Worm (Caenorhabditis elegans) whole organism, L3 larva: ENCODE data around the gene C17C3.9.
"Not testable (repeated sequence)": the region's sequence is repeated elsewhere in the genome, so short reads cannot be mapped to it uniquely, and the experiment has no call there.

Source experiments
- R02D3.7 ChIP-seq: fragments of 150-350 bp; optimal IDR thresholded peaks from 2 replicates; lab custom pipeline; 2014; ENCODE audit warnings: missing biosample characterization, missing genetic modification characterization
- ZK546.5 ChIP-seq: sonication (generic microtip); optimal IDR thresholded peaks from 2 replicates; lab custom pipeline; 2017; ENCODE audit warnings: missing biosample characterization, missing genetic modification characterization
- aly-2 ChIP-seq: fragments of 150-350 bp; optimal IDR thresholded peaks from 2 replicates; lab custom pipeline; 2014; ENCODE audit warnings: missing biosample characterization, missing genetic modification characterization
- ama-1 ChIP-seq: fragments of 150-350 bp; optimal IDR thresholded peaks from 2 replicates; lab custom pipeline; 2018
- ceh-16 ChIP-seq: sonication (generic microtip); optimal IDR thresholded peaks from 2 replicates; lab custom pipeline; 2017; ENCODE audit warnings: missing biosample characterization, missing genetic modification characterization
- ceh-82 ChIP-seq: fragments of 150-350 bp; optimal IDR thresholded peaks from 2 replicates; lab custom pipeline; 2014; ENCODE audit warnings: missing biosample characterization, missing genetic modification characterization
- ceh-9 ChIP-seq: sonication (generic microtip); optimal IDR thresholded peaks from 2 replicates; lab custom pipeline; 2018; ENCODE audit warnings: missing biosample characterization, missing genetic modification characterization
- daf-12 ChIP-seq: fragments of 150-350 bp; optimal IDR thresholded peaks from 2 replicates; lab custom pipeline; 2014; ENCODE audit warnings: missing biosample characterization, missing genetic modification reagents, missing genetic modification characterization
- egl-27 ChIP-seq: sonication (generic microtip); optimal IDR thresholded peaks from 4 replicates; lab custom pipeline; 2017; ENCODE audit warnings: missing biosample characterization, missing genetic modification reagents, missing genetic modification characterization
- egl-5 ChIP-seq: fragments of 150-350 bp; optimal IDR thresholded peaks from 2 replicates; lab custom pipeline; 2017; ENCODE audit warnings: missing biosample characterization, missing genetic modification reagents, missing genetic modification characterization, inconsistent platforms
- elt-1 ChIP-seq: fragments of 150-350 bp; optimal IDR thresholded peaks from 2 replicates; lab custom pipeline; 2014; ENCODE audit warnings: missing biosample characterization, missing genetic modification characterization
- elt-3 ChIP-seq, 3 experiments: fragments of 150-350 bp in 1 of 3; sonication (generic microtip) in 2 of 3; optimal IDR thresholded peaks; 2 replicates in 2 of 3; 4 replicates in 1 of 3; lab custom pipeline; 2014 to 2017; ENCODE audit warnings: missing biosample characterization in 3 of 3, missing genetic modification characterization in 3 of 3
- eor-1 ChIP-seq, 2 experiments: fragments of 150-350 bp; optimal IDR thresholded peaks; 2 replicates each; lab custom pipeline; 2014 to 2018; ENCODE audit warnings: missing biosample characterization in 2 of 2, missing genetic modification characterization in 2 of 2
- fkh-10 ChIP-seq: sonication (generic microtip); optimal IDR thresholded peaks from 2 replicates; lab custom pipeline; 2017; ENCODE audit warnings: missing biosample characterization, missing genetic modification reagents, missing genetic modification characterization
- fkh-2 ChIP-seq: fragments of 150-350 bp; optimal IDR thresholded peaks from 2 replicates; lab custom pipeline; 2014; ENCODE audit warnings: missing biosample characterization, missing genetic modification reagents, missing genetic modification characterization
- fos-1 ChIP-seq: fragments of 150-350 bp; optimal IDR thresholded peaks from 2 replicates; lab custom pipeline; 2014; ENCODE audit warnings: missing biosample characterization, missing genetic modification characterization
- hmg-11 ChIP-seq: sonication (generic microtip); optimal IDR thresholded peaks from 2 replicates; lab custom pipeline; 2016; ENCODE audit warnings: missing genetic modification characterization, missing compliant biosample characterization
- jun-1 ChIP-seq: fragments of 150-350 bp; optimal IDR thresholded peaks from 2 replicates; lab custom pipeline; 2014; ENCODE audit warnings: missing biosample characterization, missing genetic modification reagents, missing genetic modification characterization
- lsy-12 ChIP-seq: sonication (generic microtip); optimal IDR thresholded peaks from 2 replicates; lab custom pipeline; 2016; ENCODE audit warnings: mild to moderate bottlenecking, missing genetic modification characterization, missing compliant biosample characterization
- mdl-1 ChIP-seq: fragments of 150-350 bp; optimal IDR thresholded peaks from 2 replicates; lab custom pipeline; 2014; ENCODE audit warnings: missing biosample characterization, missing genetic modification characterization
- mml-1 ChIP-seq: fragments of 150-350 bp; sonication (generic microtip); optimal IDR thresholded peaks from 3 replicates; lab custom pipeline; 2014; ENCODE audit warnings: missing biosample characterization, missing genetic modification characterization
- nfya-1 ChIP-seq: sonication (generic microtip); optimal IDR thresholded peaks from 2 replicates; lab custom pipeline; 2017; ENCODE audit warnings: missing genetic modification characterization, mild to moderate bottlenecking, missing compliant biosample characterization, antibody characterized with exemption, moderate library complexity; ENCODE audit not compliant: insufficient read depth
- nhr-11 ChIP-seq: fragments of 150-350 bp; optimal IDR thresholded peaks from 2 replicates; lab custom pipeline; 2014; ENCODE audit warnings: missing biosample characterization, missing genetic modification characterization
- nhr-12 ChIP-seq: fragments of 150-350 bp; optimal IDR thresholded peaks from 2 replicates; lab custom pipeline; 2014; ENCODE audit warnings: missing biosample characterization, missing genetic modification characterization
- nhr-23 ChIP-seq: fragments of 150-350 bp; optimal IDR thresholded peaks from 2 replicates; lab custom pipeline; 2014; ENCODE audit warnings: missing biosample characterization, missing genetic modification reagents, missing genetic modification characterization
- nhr-237 ChIP-seq: fragments of 150-350 bp; optimal IDR thresholded peaks from 2 replicates; lab custom pipeline; 2014; ENCODE audit warnings: missing biosample characterization, missing genetic modification characterization
- nhr-25 ChIP-seq: sonication (generic microtip); optimal IDR thresholded peaks from 2 replicates; lab custom pipeline; 2017; ENCODE audit warnings: missing biosample characterization, missing genetic modification characterization
- nhr-76 ChIP-seq: fragments of 150-350 bp; sonication (generic microtip); optimal IDR thresholded peaks from 5 replicates; lab custom pipeline; 2014; ENCODE audit warnings: missing biosample characterization, missing genetic modification characterization
- nhr-77 ChIP-seq: fragments of 150-350 bp; optimal IDR thresholded peaks from 2 replicates; lab custom pipeline; 2014; ENCODE audit warnings: missing biosample characterization, missing genetic modification characterization
- pha-4 ChIP-seq: fragments of 150-350 bp; optimal IDR thresholded peaks from 2 replicates; lab custom pipeline; 2014; ENCODE audit warnings: missing biosample characterization, missing genetic modification reagents, missing genetic modification characterization
- pqm-1 ChIP-seq: fragments of 150-350 bp; optimal IDR thresholded peaks from 2 replicates; lab custom pipeline; 2017; ENCODE audit warnings: missing biosample characterization, missing genetic modification characterization, inconsistent platforms
- sea-2 ChIP-seq: fragments of 150-350 bp; sonication (generic microtip); optimal IDR thresholded peaks from 4 replicates; lab custom pipeline; 2014; ENCODE audit warnings: missing biosample characterization, missing genetic modification reagents, missing genetic modification characterization
- skn-1 ChIP-seq: fragments of 150-350 bp; optimal IDR thresholded peaks from 2 replicates; lab custom pipeline; 2014; ENCODE audit warnings: missing biosample characterization, missing genetic modification characterization
- tbx-2 ChIP-seq: sonication (generic microtip); optimal IDR thresholded peaks from 2 replicates; lab custom pipeline; 2016; ENCODE audit warnings: mild to moderate bottlenecking, missing genetic modification characterization, missing compliant biosample characterization
- unc-39 ChIP-seq: sonication (generic microtip); optimal IDR thresholded peaks from 4 replicates; lab custom pipeline; 2017; ENCODE audit warnings: missing biosample characterization, missing genetic modification characterization
- unc-62 ChIP-seq: fragments of 150-350 bp; sonication (generic microtip); optimal IDR thresholded peaks from 4 replicates; lab custom pipeline; 2014; ENCODE audit warnings: missing biosample characterization, missing genetic modification reagents, missing genetic modification characterization
- zag-1 ChIP-seq: fragments of 150-350 bp; optimal IDR thresholded peaks from 2 replicates; lab custom pipeline; 2014; ENCODE audit warnings: missing biosample characterization, missing genetic modification characterization
- ztf-11 ChIP-seq: fragments of 150-350 bp; optimal IDR thresholded peaks from 2 replicates; lab custom pipeline; 2014; ENCODE audit warnings: missing biosample characterization, missing genetic modification characterization

The C17C3.9 gene

ce11 chrII:5534939-5535338 lies 2.9 kb upstream of the C17C3.9 start, which contains the start of gene hlh-25:
Gene hlh-25 (plus strand): TSS chrII:5535239.
- not testable (repeated sequence) for TF ChIP-seq pha-4, nhr-12, hmg-11 (tag; lab: Kevin White, UChicago)

ce11 chrII:5533642-5534041 lies 1.6 kb upstream of the C17C3.9 start, which contains the start of gene hlh-26:
Gene hlh-26 (minus strand): TSS chrII:5533742.
- no peak for TF ChIP-seq nhr-237
- no peak for TF ChIP-seq ztf-11
- no peak for TF ChIP-seq pha-4 (tag; lab: Kevin White, UChicago)
- no peak for TF ChIP-seq ceh-9 (tag; lab: Kevin White, UChicago)
- TF ChIP-seq lsy-12 (tag; lab: Kevin White, UChicago): no peak
- no peak for TF ChIP-seq mdl-1 (tag; lab: Kevin White, UChicago)
- no peak for TF ChIP-seq nhr-12 (tag; lab: Kevin White, UChicago)
- no peak for TF ChIP-seq fkh-2 (tag; lab: Kevin White, UChicago)

- TF ChIP-seq nhr-76 (tag; lab: Kevin White, UChicago) (no peak), jun-1 (tag; lab: Kevin White, UChicago) (no peak), nhr-25 (tag; lab: Kevin White, UChicago) (no peak), nhr-237 (no peak), lsy-12 (tag; lab: Kevin White, UChicago) (no peak), elt-1 (tag; lab: Kevin White, UChicago) (no peak), R02D3.7 (no peak), skn-1 (no peak), nhr-11 (tag; lab: Kevin White, UChicago) (no peak), nfya-1 (tag; lab: Kevin White, UChicago) (no peak), unc-39 (tag; lab: Kevin White, UChicago) (no peak), ceh-16 (no peak), nhr-23 (tag; lab: Kevin White, UChicago) (no peak), ZK546.5 (tag; lab: Kevin White, UChicago) (no peak), daf-12 (tag; lab: Kevin White, UChicago) (no peak), unc-62 (GFP tag; lab: Kevin White, UChicago) (no peak), hmg-11 (tag; lab: Kevin White, UChicago) (no peak), zag-1 (tag; lab: Kevin White, UChicago) (no peak)
Observed at ce11 chrII:5527841-5528240, 4.2 kb downstream of the C17C3.9 start, which contains the start of gene ZK177.1. Gene ZK177.1 (plus strand): TSS chrII:5528141.

ce11 chrII:5525297-5525696 lies 6.8 kb downstream of the C17C3.9 start, which contains the start of gene tbx-35:
Gene tbx-35 (minus strand): TSS chrII:5525397.
- TF ChIP-seq fkh-10 (GFP tag; lab: Kevin White, UChicago) (no peak), fos-1 (tag; lab: Kevin White, UChicago) (no peak), lsy-12 (tag; lab: Kevin White, UChicago) (no peak), egl-27 (tag; lab: Kevin White, UChicago) (no peak), zag-1 (tag; lab: Kevin White, UChicago) (no peak), ceh-16 (no peak), elt-1 (tag; lab: Kevin White, UChicago) (no peak), aly-2 (tag; lab: Kevin White, UChicago) (no peak), sea-2 (no peak), nhr-25 (tag; lab: Kevin White, UChicago) (no peak), hmg-11 (tag; lab: Kevin White, UChicago) (no peak)
- TF ChIP-seq, all 47 proteins: peak for 0

DNA sequence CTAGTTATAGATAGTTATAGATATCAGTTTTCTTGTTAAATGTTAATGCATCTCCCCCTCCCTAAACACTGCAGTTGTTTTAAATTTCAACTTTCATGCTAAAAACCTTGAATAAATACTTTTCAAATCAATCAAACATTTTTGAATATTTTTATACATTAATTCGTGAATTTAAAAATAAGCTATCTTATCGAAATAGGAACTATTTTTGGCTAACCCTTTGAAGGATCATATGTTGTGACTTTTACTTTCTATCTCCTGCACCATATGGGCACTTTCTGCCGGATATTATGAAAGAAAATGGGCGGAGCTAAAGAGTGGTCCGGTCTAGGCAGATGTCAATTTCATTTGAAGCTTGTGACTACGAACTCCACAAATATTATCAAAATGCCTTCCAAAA lies 9.4 kb downstream of the C17C3.9 start, which contains the start of gene ZK177.11:
TSS of gene ZK177.11 (plus strand) at position 301 of the 400 bp plus-strand sequence.
- TF ChIP-seq ZK546.5 (tag; lab: Kevin White, UChicago) (no peak), tbx-2 (tag; lab: Kevin White, UChicago) (no peak), hmg-11 (tag; lab: Kevin White, UChicago) (no peak), mml-1 (tag; lab: Kevin White, UChicago) (no peak), egl-5 (no peak), jun-1 (tag; lab: Kevin White, UChicago) (no peak), fkh-2 (tag; lab: Kevin White, UChicago) (no peak), ama-1 (no peak), pqm-1 (no peak), nhr-77 (tag; lab: Kevin White, UChicago) (no peak), nhr-237 (no peak), ceh-82 (no peak), fos-1 (tag; lab: Kevin White, UChicago) (no peak), nhr-23 (tag; lab: Kevin White, UChicago) (no peak), eor-1 (tag; optimal IDR thresholded peaks at IDR 0.05; lab: Kevin White, UChicago) (no peak), elt-3 (tag; optimal IDR thresholded peaks at IDR 0.05; lab: Kevin White, UChicago) (no peak), elt-1 (tag; lab: Kevin White, UChicago) (no peak)
